Worm (Caenorhabditis elegans) whole organism, late embryonic: ENCODE data around the gene slcf-2.

ENCODE experiments used
- ama-1 ChIP-seq: fragments of 150-350 bp; optimal IDR thresholded peaks from 2 replicates; lab custom pipeline; 2014
- ceh-45 ChIP-seq: fragments of 200-800 bp; sonication (Bioruptor generic); IDR thresholded peaks from 2 replicates; pipeline ENCODE4 v1.3.6; 2022; ENCODE audit warnings: missing genetic modification reagents, missing genetic modification characterization, missing compliant biosample characterization
- dve-1 ChIP-seq: sonication (generic microtip); optimal IDR thresholded peaks from 2 replicates; lab custom pipeline; 2017; ENCODE audit warnings: antibody characterized with exemption, mild to moderate bottlenecking, missing genetic modification characterization, missing compliant biosample characterization
- hlh-8 ChIP-seq: sonication (generic microtip); optimal IDR thresholded peaks from 2 replicates; lab custom pipeline; 2016; ENCODE audit warnings: missing genotype, missing genetic modification characterization, missing compliant biosample characterization
- lim-6 ChIP-seq: sonication (generic microtip); optimal IDR thresholded peaks from 2 replicates; lab custom pipeline; 2016; ENCODE audit warnings: missing genetic modification characterization, missing compliant biosample characterization
- nhr-11 ChIP-seq: fragments of 150-350 bp; optimal IDR thresholded peaks from 2 replicates; lab custom pipeline; 2014; ENCODE audit warnings: missing biosample characterization, missing genetic modification characterization
- pha-4 ChIP-seq: fragments of 150-350 bp; optimal IDR thresholded peaks from 2 replicates; lab custom pipeline; 2018; ENCODE audit warnings: missing biosample characterization, missing genetic modification reagents, missing genetic modification characterization
- syd-9 ChIP-seq: sonication (generic microtip); optimal IDR thresholded peaks from 2 replicates; lab custom pipeline; 2016; ENCODE audit warnings: mild to moderate bottlenecking, missing genetic modification characterization, moderate library complexity, missing compliant biosample characterization
- tbx-7 ChIP-seq: sonication (generic microtip); optimal IDR thresholded peaks from 2 replicates; lab custom pipeline; 2016; ENCODE audit warnings: missing genotype, missing genetic modification characterization, missing compliant biosample characterization
- zip-5 ChIP-seq: sonication (generic microtip); optimal IDR thresholded peaks from 2 replicates; lab custom pipeline; 2016; ENCODE audit warnings: missing genetic modification characterization, missing compliant biosample characterization

DNA sequence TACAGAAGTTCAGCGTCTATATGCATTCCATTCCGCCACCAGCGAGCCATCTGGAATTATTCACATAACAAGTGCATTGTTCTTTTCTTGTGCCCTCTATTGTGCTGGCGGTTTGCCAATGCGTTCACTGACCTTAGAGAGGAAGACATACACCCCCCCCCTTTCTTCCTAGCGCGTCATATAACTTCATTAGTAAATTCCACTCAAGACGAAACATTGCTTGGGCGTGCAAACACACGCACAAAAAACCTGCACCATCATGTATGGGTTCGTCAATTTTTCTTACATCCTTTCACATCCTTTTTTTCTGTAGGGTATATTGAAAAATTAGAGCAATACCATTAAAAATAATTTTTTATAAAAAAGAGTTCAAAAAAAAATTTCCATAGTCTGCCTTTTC is 42.1 kb upstream of the slcf-2 start, which contains the start of gene ZK816.1:
- TF ChIP-seq syd-9 (tag; lab: Kevin White, UChicago) (no peak), ceh-45 (GFP tag; lab: Robert Waterston, UW) (no peak), pha-4 (no peak), zip-5 (tag; lab: Kevin White, UChicago) (no peak), lim-6 (tag; lab: Kevin White, UChicago) (no peak), nhr-11 (tag; lab: Kevin White, UChicago) (no peak), tbx-7 (no peak), dve-1 (tag; lab: Kevin White, UChicago) (no peak), ama-1 (no peak), hlh-8 (tag; lab: Kevin White, UChicago) (no peak)
